Fruit fly (Drosophila melanogaster): ENCODE measurements around the gene Tat.
A peak's percentile ranks its signal among the peaks of the same experiment; 100 is the strongest.

DNA sequence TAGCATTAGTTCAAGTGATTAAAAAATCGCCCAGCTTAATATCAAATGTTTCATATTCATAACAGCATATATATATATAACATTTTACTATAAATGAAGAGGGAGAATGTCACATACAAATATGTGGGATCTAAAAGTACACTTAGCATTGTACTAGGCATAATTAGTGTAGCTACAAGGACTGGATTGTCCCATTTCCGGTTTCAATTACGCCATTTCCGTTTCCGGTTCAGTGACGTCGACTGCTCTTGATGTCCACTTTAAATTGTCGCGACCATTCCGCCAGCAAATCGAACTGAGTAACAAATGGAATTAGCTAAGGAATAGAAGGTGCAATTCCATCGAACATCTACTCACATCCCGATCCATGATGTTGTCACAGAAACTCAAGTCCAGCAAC, 26.6 kb upstream of the Tat start:
- TF ChIP-seq pb (GFP tag; optimal IDR thresholded peaks at IDR 0.05), result no peak
- no peak for TF ChIP-seq shn (GFP tag; optimal IDR thresholded peaks at IDR 0.05)
- no peak for TF ChIP-seq CG9932 (GFP tag; IDR thresholded peaks at IDR 0.05)
- TF ChIP-seq CG11560 (tag; IDR thresholded peaks at IDR 0.05), result no peak
- no peak for TF ChIP-seq CG8478 (optimal IDR thresholded peaks at IDR 0.05)
- TF ChIP-seq sob (GFP tag; IDR thresholded peaks at IDR 0.05), result no peak
- TF ChIP-seq HLH54F (GFP tag; optimal IDR thresholded peaks at IDR 0.05), result no peak
- TF ChIP-seq wek (GFP tag; optimal IDR thresholded peaks at IDR 0.05), result peak; percentile 74
- no peak for TF ChIP-seq Ssrp (tag; optimal IDR thresholded peaks at IDR 0.05)
- no peak for TF ChIP-seq CG30431 (GFP tag; optimal IDR thresholded peaks at IDR 0.05)
- TF ChIP-seq CG4328 (GFP tag; optimal IDR thresholded peaks at IDR 0.05), result no peak
- peak; percentile 53 for TF ChIP-seq Med (GFP tag)
- TF ChIP-seq Fer3 (tag; optimal IDR thresholded peaks at IDR 0.05), result no peak
- TF ChIP-seq bsh (GFP tag; optimal IDR thresholded peaks at IDR 0.05), result no peak

Measured in whole organism, embryonic.